Worm (Caenorhabditis elegans): ENCODE results near the gene srd-12.
A peak's percentile ranks its signal among the peaks of the same experiment; 100 is the strongest.

Gene srd-12

ce11 chrIV:5669459-5669858, 39.4 kb upstream of the srd-12 start, which contains the start of gene T19E7.6:
Gene T19E7.6 (minus strand): TSS chrIV:5669503.
- TF ChIP-seq elt-3 (tag; optimal IDR thresholded peaks at IDR 0.05) (peak in 1 of 6 experiments; percentile 45), ceh-90 (tag; optimal IDR thresholded peaks at IDR 0.05) (no peak)

DNA sequence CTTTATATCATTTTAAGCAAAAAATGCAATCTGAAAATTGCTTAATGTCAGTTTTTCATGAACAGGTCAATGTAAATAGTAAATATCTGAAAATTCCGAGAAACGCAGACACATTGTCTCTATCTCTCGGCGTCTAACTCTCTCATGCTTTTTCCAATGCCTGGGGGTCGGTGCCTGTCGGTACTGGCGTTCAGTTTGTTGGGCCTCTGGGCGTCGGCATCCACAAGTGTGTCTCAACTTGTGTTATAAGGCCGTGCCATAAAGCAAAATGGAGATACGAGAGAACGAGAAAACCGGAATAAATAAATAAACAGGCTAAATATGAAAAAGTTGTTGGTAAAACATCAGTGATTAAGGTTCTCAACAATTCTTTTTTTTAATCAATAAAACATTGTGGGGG, 37.1 kb upstream of the srd-12 start:
- peak; percentile 39 for TF ChIP-seq mep-1 (tag; optimal IDR thresholded peaks at IDR 0.05)
- TF ChIP-seq lin-14 (GFP tag; optimal IDR thresholded peaks at IDR 0.05) = peak; percentile 57
- peak in 1 of 3 experiments; percentile 4 for TF ChIP-seq ceh-82 (tag; optimal IDR thresholded peaks at IDR 0.05)
- TF ChIP-seq xbp-1 (tag; optimal IDR thresholded peaks at IDR 0.05) = no peak

- TF ChIP-seq elt-2 (tag; optimal IDR thresholded peaks at IDR 0.05) = peak; percentile 40
- TF ChIP-seq nhr-71 (tag; optimal IDR thresholded peaks at IDR 0.05) = peak; percentile 12
- TF ChIP-seq mef-2 (tag; optimal IDR thresholded peaks at IDR 0.05) = no peak
Measured at ce11 chrIV:5666115-5667028, 36.3 kb upstream of the srd-12 start.

DNA sequence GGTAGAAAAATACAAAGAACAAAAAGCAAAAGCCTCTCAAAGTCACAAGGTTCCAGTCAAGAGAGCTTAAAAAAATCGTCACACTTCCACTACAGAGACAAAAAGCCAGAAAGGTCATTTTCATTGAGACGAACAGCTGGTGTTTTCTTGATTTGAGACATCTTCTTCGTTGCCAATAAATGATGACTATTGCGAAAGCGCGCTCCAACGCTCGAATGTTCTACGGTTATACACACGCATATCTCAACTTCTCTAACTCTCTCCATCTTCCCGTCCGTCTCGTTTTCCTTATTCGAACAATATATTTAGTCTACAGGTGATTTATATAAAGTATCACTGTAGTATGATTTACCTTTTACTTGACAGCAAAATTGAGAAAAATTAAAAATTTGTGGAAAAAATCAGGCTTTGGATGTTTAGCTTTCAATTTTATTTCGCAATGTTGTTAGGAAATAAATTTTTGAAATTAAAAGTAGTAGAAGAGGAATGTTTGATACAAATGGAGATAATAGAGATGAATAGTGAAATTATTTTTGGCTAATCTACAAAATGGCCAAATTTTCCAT, 35.4 kb upstream of the srd-12 start:
- peak; percentile 33 for TF ChIP-seq rnt-1 (tag; optimal IDR thresholded peaks at IDR 0.05)
- no peak for TF ChIP-seq lin-39 (tag; optimal IDR thresholded peaks at IDR 0.05)
- TF ChIP-seq snu-23 (GFP tag; optimal IDR thresholded peaks at IDR 0.05) = peak; percentile 63
- TF ChIP-seq dpl-1 (GFP tag; optimal IDR thresholded peaks at IDR 0.05) = peak; percentile 1 to 46 (median 27)
- TF ChIP-seq C34B4.2 (tag; optimal IDR thresholded peaks at IDR 0.05) = no peak
- peak in 1 of 3 experiments; percentile 12 for TF ChIP-seq ceh-82 (tag; optimal IDR thresholded peaks at IDR 0.05)
- peak; percentile 85 for TF ChIP-seq lin-14 (GFP tag; optimal IDR thresholded peaks at IDR 0.05)
- TF ChIP-seq nhr-85 (tag) = peak; percentile 81
- no peak for TF ChIP-seq hlh-17 (GFP tag; optimal IDR thresholded peaks at IDR 0.05; ENCODE audit: borderline replicate concordance)
- TF ChIP-seq blmp-1 (tag; optimal IDR thresholded peaks at IDR 0.05) = peak; percentile 53
- peak; percentile 5 for TF ChIP-seq ama-1 (optimal IDR thresholded peaks at IDR 0.05)
- peak; percentile 42 for TF ChIP-seq zip-4 (GFP tag; optimal IDR thresholded peaks at IDR 0.05)
- TF ChIP-seq ets-5 (GFP tag; IDR thresholded peaks at IDR 0.05) = no peak
- no peak for TF ChIP-seq pax-3 (tag; optimal IDR thresholded peaks at IDR 0.05)
- TF ChIP-seq nhr-237 (tag; optimal IDR thresholded peaks at IDR 0.05) = peak; percentile 8
- peak; percentile 35 for TF ChIP-seq snpc-4 (tag; optimal IDR thresholded peaks at IDR 0.05)
- no peak for TF ChIP-seq F16B12.6 (tag; optimal IDR thresholded peaks at IDR 0.05)
- TF ChIP-seq lin-35 (GFP tag; optimal IDR thresholded peaks at IDR 0.05) = peak; percentile 40 to 69
- peak; percentile 11 for TF ChIP-seq C16A3.4 (tag; optimal IDR thresholded peaks at IDR 0.05)
- TF ChIP-seq alr-1 (tag; optimal IDR thresholded peaks at IDR 0.05; ENCODE audit: borderline replicate concordance) = no peak
- TF ChIP-seq nhr-71 (tag; optimal IDR thresholded peaks at IDR 0.05) = peak; percentile 63
- peak; percentile 49 for TF ChIP-seq nhr-20 (tag; optimal IDR thresholded peaks at IDR 0.05)
- TF ChIP-seq mdl-1 (tag; optimal IDR thresholded peaks at IDR 0.05) = peak in 1 of 2 experiments; percentile 54
- TF ChIP-seq nhr-47 (tag; optimal IDR thresholded peaks at IDR 0.05) = peak; percentile 5
- TF ChIP-seq swsn-7 (tag; optimal IDR thresholded peaks at IDR 0.05) = peak; percentile 36
- TF ChIP-seq fkh-10 (GFP tag; optimal IDR thresholded peaks at IDR 0.05) = no peak
- TF ChIP-seq aly-2 (tag; optimal IDR thresholded peaks at IDR 0.05) = peak; percentile 12
- no peak for TF ChIP-seq hpl-2 (GFP tag; optimal IDR thresholded peaks at IDR 0.05)
- no peak for TF ChIP-seq unc-62 (GFP tag; optimal IDR thresholded peaks at IDR 0.05)
- TF ChIP-seq elt-3 (tag; optimal IDR thresholded peaks at IDR 0.05) = peak in 2 of 6 experiments; percentile 29 to 66
- peak; percentile 14 to 46 for TF ChIP-seq efl-1 (optimal IDR thresholded peaks at IDR 0.05)
- peak in 1 of 2 experiments; percentile 5 for TF ChIP-seq efl-1 (GFP tag; optimal IDR thresholded peaks at IDR 0.05 in 1 of 2)
- peak; percentile 17 to 62 for TF ChIP-seq lsy-2 (tag; optimal IDR thresholded peaks at IDR 0.05)
- no peak for TF ChIP-seq elt-2 (tag; optimal IDR thresholded peaks at IDR 0.05)
- TF ChIP-seq lir-3 (tag; optimal IDR thresholded peaks at IDR 0.05; ENCODE audit: poor library complexity) = peak; percentile 8
- peak; percentile 61 for TF ChIP-seq mep-1 (tag; optimal IDR thresholded peaks at IDR 0.05)
- TF ChIP-seq unc-86 (tag; optimal IDR thresholded peaks at IDR 0.05) = no peak
